Fruit fly (Drosophila melanogaster) whole organism, prepupa: ENCODE results near the gene CkIalpha.

ENCODE experiments used
- CG10631 ChIP-seq: fragments of 200-800 bp; sonication (Bioruptor generic); optimal IDR thresholded peaks from 2 replicates; lab custom pipeline; 2016; ENCODE audit warnings: missing biosample characterization, missing genetic modification characterization
- CG10669 ChIP-seq: fragments of 200-800 bp; sonication (Bioruptor generic); optimal IDR thresholded peaks from 3 replicates; lab custom pipeline; 2018; ENCODE audit warnings: missing biosample characterization, mild to moderate bottlenecking, missing genetic modification characterization, moderate library complexity
- CG11294 ChIP-seq: fragments of 200-800 bp; sonication (Bioruptor generic); IDR thresholded peaks from 2 replicates; pipeline ENCODE4 v1.3.6; 2022; ENCODE audit warnings: missing biosample characterization, missing genetic modification characterization
- CG11762 ChIP-seq: fragments of 200-800 bp; sonication (Bioruptor generic); optimal IDR thresholded peaks from 3 replicates; lab custom pipeline; 2016; ENCODE audit warnings: missing biosample characterization, missing genetic modification characterization; ENCODE audit not compliant: insufficient read depth
- CG11902 ChIP-seq: fragments of 200-800 bp; sonication (Bioruptor generic); optimal IDR thresholded peaks from 3 replicates; lab custom pipeline; 2016; ENCODE audit warnings: missing biosample characterization, missing genetic modification characterization
- CG15336 ChIP-seq: fragments of 200-800 bp; sonication (Bioruptor generic); IDR thresholded peaks from 2 replicates; pipeline ENCODE4 v1.3.6; 2022; ENCODE audit warnings: missing biosample characterization, missing genetic modification characterization
- CG3032 ChIP-seq: fragments of 200-800 bp; optimal IDR thresholded peaks from 2 replicates; lab custom pipeline; 2019; ENCODE audit warnings: missing biosample characterization, mild to moderate bottlenecking, missing genetic modification characterization, moderate library complexity
- CG31627 ChIP-seq: fragments of 200-800 bp; sonication (Bioruptor generic); optimal IDR thresholded peaks from 3 replicates; lab custom pipeline; 2016; ENCODE audit warnings: missing biosample characterization, missing genetic modification characterization
- CG32006 ChIP-seq: fragments of 200-800 bp; sonication (Bioruptor generic); optimal IDR thresholded peaks from 3 replicates; lab custom pipeline; 2017; ENCODE audit warnings: missing biosample characterization, mild to moderate bottlenecking, missing genetic modification characterization
- CG34406 ChIP-seq: fragments of 200-800 bp; sonication (Bioruptor generic); optimal IDR thresholded peaks from 3 replicates; lab custom pipeline; 2016; ENCODE audit warnings: missing biosample characterization, missing genetic modification characterization
- CG3919 ChIP-seq: fragments of 200-800 bp; sonication (Bioruptor generic); optimal IDR thresholded peaks from 3 replicates; lab custom pipeline; 2016; ENCODE audit warnings: missing biosample characterization, missing genetic modification characterization
- CG4318 ChIP-seq: fragments of 200-800 bp; sonication (Bioruptor generic); optimal IDR thresholded peaks from 3 replicates; lab custom pipeline; 2017; ENCODE audit warnings: missing biosample characterization, mild to moderate bottlenecking, missing genetic modification characterization
- CG6163 ChIP-seq: fragments of 200-800 bp; sonication (Bioruptor generic); IDR thresholded peaks from 3 replicates; pipeline ENCODE4 v1.3.6; 2022; ENCODE audit warnings: missing biosample characterization, missing genetic modification characterization
- CG6276 ChIP-seq: fragments of 200-800 bp; sonication (Bioruptor generic); optimal IDR thresholded peaks from 2 replicates; lab custom pipeline; 2017; ENCODE audit warnings: missing biosample characterization, mild to moderate bottlenecking, missing genetic modification characterization
- CG6792 ChIP-seq: fragments of 200-800 bp; sonication (Bioruptor generic); optimal IDR thresholded peaks from 3 replicates; lab custom pipeline; 2016; ENCODE audit warnings: missing biosample characterization, missing genetic modification characterization
- CG6808 ChIP-seq: fragments of 200-800 bp; sonication (Bioruptor generic); optimal IDR thresholded peaks from 3 replicates; lab custom pipeline; 2017; ENCODE audit warnings: missing biosample characterization, missing genetic modification characterization, mild to moderate bottlenecking, moderate library complexity, missing genetic modification reagents
- CG6854 ChIP-seq: fragments of 200-800 bp; sonication (Bioruptor generic); optimal IDR thresholded peaks from 2 replicates; lab custom pipeline; 2017; ENCODE audit warnings: missing biosample characterization, mild to moderate bottlenecking, missing genetic modification characterization
- CG8632 ChIP-seq: fragments of 200-800 bp; sonication (Bioruptor generic); optimal IDR thresholded peaks from 3 replicates; lab custom pipeline; 2016; ENCODE audit warnings: missing biosample characterization, missing genetic modification characterization
- CG9139 ChIP-seq: fragments of 200-800 bp; sonication (Bioruptor generic); optimal IDR thresholded peaks from 3 replicates; lab custom pipeline; 2017; ENCODE audit warnings: missing biosample characterization, mild to moderate bottlenecking, missing genetic modification characterization
- Eip75B ChIP-seq: fragments of 200-800 bp; sonication (Bioruptor generic); optimal IDR thresholded peaks from 3 replicates; lab custom pipeline; 2016; ENCODE audit warnings: missing biosample characterization, missing genetic modification characterization
- Eip78C ChIP-seq: fragments of 200-800 bp; sonication (Bioruptor generic); peaks from one replicate; lab custom pipeline; 2016; ENCODE audit warnings: missing biosample characterization, missing genetic modification characterization
- Eip93F ChIP-seq: fragments of 200-800 bp; sonication (Bioruptor generic); optimal IDR thresholded peaks from 2 replicates; lab custom pipeline; 2016; ENCODE audit warnings: missing biosample characterization, mild to moderate bottlenecking, missing genetic modification characterization
- Gug ChIP-seq: fragments of 200-800 bp; sonication (Bioruptor generic); IDR thresholded peaks from 2 replicates; pipeline ENCODE4 v1.3.6; 2022; ENCODE audit warnings: missing biosample characterization, missing genetic modification characterization
- Hr38 ChIP-seq: sonication (Bioruptor generic); optimal IDR thresholded peaks from 2 replicates; lab custom pipeline; 2016; ENCODE audit warnings: missing biosample characterization, missing genetic modification characterization
- Hr39 ChIP-seq: fragments of 200-800 bp; sonication (Bioruptor generic); optimal IDR thresholded peaks from 2 replicates; lab custom pipeline; 2016; ENCODE audit warnings: missing biosample characterization, missing genetic modification characterization
- Hr4 ChIP-seq: fragments of 200-800 bp; sonication (Bioruptor generic); optimal IDR thresholded peaks from 3 replicates; lab custom pipeline; 2016; ENCODE audit warnings: missing biosample characterization, missing genetic modification characterization
- Met ChIP-seq: fragments of 200-800 bp; sonication (Bioruptor generic); optimal IDR thresholded peaks from 3 replicates; lab custom pipeline; 2016; ENCODE audit warnings: missing biosample characterization, missing genetic modification characterization
- OdsH ChIP-seq: fragments of 200-800 bp; sonication (Bioruptor generic); optimal IDR thresholded peaks from 3 replicates; lab custom pipeline; 2016; ENCODE audit warnings: missing biosample characterization, missing genetic modification characterization
- Smox ChIP-seq: fragments of 200-800 bp; sonication (Bioruptor generic); optimal IDR thresholded peaks from 3 replicates; lab custom pipeline; 2016; ENCODE audit warnings: missing biosample characterization, missing genetic modification characterization
- Sox102F ChIP-seq: fragments of 200-800 bp; sonication (Bioruptor generic); optimal IDR thresholded peaks from 2 replicates; lab custom pipeline; 2016; ENCODE audit warnings: missing biosample characterization, mild to moderate bottlenecking, missing genetic modification characterization
- Sox14 ChIP-seq: fragments of 200-800 bp; sonication (Bioruptor generic); optimal IDR thresholded peaks from 3 replicates; lab custom pipeline; 2016; ENCODE audit warnings: missing biosample characterization, missing genetic modification characterization
- Sox15 ChIP-seq: fragments of 200-800 bp; sonication (Bioruptor generic); optimal IDR thresholded peaks from 3 replicates; lab custom pipeline; 2016; ENCODE audit warnings: missing biosample characterization, missing genetic modification characterization
- cyc ChIP-seq: fragments of 200-800 bp; sonication (Bioruptor generic); optimal IDR thresholded peaks from 3 replicates; lab custom pipeline; 2016; ENCODE audit warnings: missing biosample characterization, missing genetic modification characterization
- dac ChIP-seq: fragments of 200-800 bp; sonication (Bioruptor generic); optimal IDR thresholded peaks from 2 replicates; lab custom pipeline; 2017; ENCODE audit warnings: missing biosample characterization, mild to moderate bottlenecking, missing genetic modification characterization
- dsx ChIP-seq: fragments of 200-800 bp; optimal IDR thresholded peaks from 3 replicates; lab custom pipeline; 2019; ENCODE audit warnings: missing biosample characterization, mild to moderate bottlenecking, missing genetic modification characterization, moderate library complexity; ENCODE audit not compliant: poor library complexity, severe bottlenecking
- esn ChIP-seq: fragments of 200-800 bp; sonication (Bioruptor generic); optimal IDR thresholded peaks from 2 replicates; lab custom pipeline; 2016; ENCODE audit warnings: missing biosample characterization, mild to moderate bottlenecking, missing genetic modification characterization, moderate library complexity
- fd85E ChIP-seq: fragments of 200-800 bp; sonication (Bioruptor generic); optimal IDR thresholded peaks from 3 replicates; lab custom pipeline; 2016; ENCODE audit warnings: missing biosample characterization, missing genetic modification characterization
- fkh ChIP-seq: fragments of 200-800 bp; sonication (Bioruptor generic); optimal IDR thresholded peaks from 3 replicates; lab custom pipeline; 2017; ENCODE audit warnings: missing biosample characterization, mild to moderate bottlenecking, missing genetic modification characterization, moderate library complexity
- lz ChIP-seq: fragments of 200-800 bp; sonication (Bioruptor generic); optimal IDR thresholded peaks from 3 replicates; lab custom pipeline; 2016; ENCODE audit warnings: missing biosample characterization, missing genetic modification characterization
- net ChIP-seq: fragments of 200-800 bp; sonication (Bioruptor generic); optimal IDR thresholded peaks from 3 replicates; lab custom pipeline; 2016; ENCODE audit warnings: missing biosample characterization, missing genetic modification characterization
- spab ChIP-seq: fragments of 200-800 bp; sonication (Bioruptor generic); optimal IDR thresholded peaks from 2 replicates; lab custom pipeline; 2017; ENCODE audit warnings: missing biosample characterization, mild to moderate bottlenecking, missing genetic modification characterization, missing genetic modification reagents
- ss ChIP-seq, 2 experiments: fragments of 200-800 bp; sonication (Bioruptor generic); optimal IDR thresholded peaks; 2 replicates in 1 of 2; 3 replicates in 1 of 2; lab custom pipeline; 2017 to 2018; ENCODE audit warnings: mild to moderate bottlenecking in 2 of 2, missing biosample characterization in 2 of 2, missing genetic modification characterization in 2 of 2, moderate library complexity in 1 of 2
- topi ChIP-seq: fragments of 200-800 bp; sonication (Bioruptor generic); optimal IDR thresholded peaks from 3 replicates; lab custom pipeline; 2016; ENCODE audit warnings: missing biosample characterization, missing genetic modification characterization
- vri ChIP-seq: fragments of 200-800 bp; sonication (Bioruptor generic); optimal IDR thresholded peaks from 3 replicates; lab custom pipeline; 2016; ENCODE audit warnings: missing biosample characterization, mild to moderate bottlenecking, missing genetic modification characterization

The CkIalpha gene

DNA sequence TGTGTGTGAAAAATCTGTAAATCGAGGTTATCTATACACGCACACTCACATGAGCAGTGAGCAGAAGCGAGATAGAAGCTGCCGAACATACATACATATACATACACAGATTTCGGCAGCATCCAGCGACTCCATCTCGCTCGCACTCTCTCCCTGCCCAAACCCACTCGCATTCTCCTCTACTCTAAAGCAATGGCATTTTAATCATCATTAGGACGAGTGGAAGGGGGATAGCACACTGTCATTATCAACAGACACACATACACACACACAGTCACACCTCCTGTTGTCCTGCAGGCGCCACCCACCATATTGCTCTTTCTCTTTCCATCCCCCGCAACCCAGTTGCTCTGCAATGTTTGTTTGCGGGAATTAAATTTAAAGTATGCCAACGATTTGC is 19.4 kb upstream of the CkIalpha start:
- no peak for TF ChIP-seq CG10669 (GFP tag; lab: Kevin White, UChicago)
- TF ChIP-seq topi (GFP tag; lab: Kevin White, UChicago) = no peak
- TF ChIP-seq CG15336 (GFP tag; lab: Robert Waterston, UW) = no peak
- no peak for TF ChIP-seq lz (GFP tag; lab: Kevin White, UChicago)
- no peak for TF ChIP-seq fd85E (GFP tag; lab: Kevin White, UChicago)

dm6 chrX:12645361-12645760 is 8.1 kb upstream of the CkIalpha start:
- TF ChIP-seq CG10669 (GFP tag; lab: Kevin White, UChicago) (no peak), CG34406 (GFP tag; lab: Kevin White, UChicago) (no peak), OdsH (GFP tag; lab: Kevin White, UChicago) (no peak), fkh (GFP tag; lab: Kevin White, UChicago) (no peak), CG6276 (GFP tag; lab: Kevin White, UChicago) (no peak), ss (GFP tag; optimal IDR thresholded peaks at IDR 0.05; lab: Kevin White, UChicago) (no peak), Hr39 (GFP tag; lab: Kevin White, UChicago) (no peak), CG6854 (GFP tag; lab: Kevin White, UChicago) (no peak), cyc (GFP tag; lab: Kevin White, UChicago) (no peak), CG9139 (GFP tag; lab: Kevin White, UChicago) (no peak), Sox15 (no peak), dac (no peak), CG4318 (GFP tag; lab: Kevin White, UChicago) (no peak)

DNA sequence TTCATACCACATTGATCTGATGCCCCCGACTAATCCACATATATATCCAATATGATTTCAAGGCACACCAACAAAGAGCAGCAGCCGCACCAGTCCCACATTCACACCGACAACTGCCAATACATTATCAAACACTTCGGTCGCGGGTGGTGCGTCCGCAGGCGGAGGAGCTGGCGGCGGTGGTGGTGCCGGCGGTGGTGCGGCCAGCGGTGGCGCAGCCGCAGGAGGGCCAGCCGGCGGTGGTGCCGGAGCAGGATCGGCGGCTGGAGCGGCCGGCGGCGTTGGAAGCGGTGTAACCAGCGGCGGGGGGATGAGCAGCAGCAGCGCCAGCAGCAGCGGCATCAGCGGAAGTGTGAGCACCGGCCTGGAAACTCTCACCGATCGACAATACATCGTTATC is 1.8 kb upstream of the CkIalpha start:
- TF ChIP-seq ss (GFP tag; optimal IDR thresholded peaks at IDR 0.05; lab: Kevin White, UChicago) = no peak
- 0 out of 3 replicates have a peak, but pooled peaks have one; percentile 11 for TF ChIP-seq CG6163

dm6 chrX:12654288-12654729 is 883 bp downstream of the CkIalpha start:
- TF ChIP-seq Eip78C (peak; percentile 61), lz (GFP tag; lab: Kevin White, UChicago) (no peak), CG11294 (GFP tag; lab: Robert Waterston, UW) (no peak), vri (GFP tag; lab: Kevin White, UChicago) (peak; percentile 35), CG6854 (GFP tag; lab: Kevin White, UChicago) (peak; percentile 47), ss (GFP tag; optimal IDR thresholded peaks at IDR 0.05; lab: Kevin White, UChicago) (peak; percentile 56 to 62), Eip93F (no peak), CG11902 (GFP tag; lab: Kevin White, UChicago) (no peak), Sox14 (GFP tag; lab: Kevin White, UChicago) (peak; percentile 70), spab (GFP tag; lab: Kevin White, UChicago) (no peak), CG31627 (no peak), CG4318 (GFP tag; lab: Kevin White, UChicago) (no peak), Smox (GFP tag; lab: Kevin White, UChicago) (no peak), OdsH (GFP tag; lab: Kevin White, UChicago) (no peak), Met (no peak), dac (no peak), Hr38 (GFP tag; lab: Kevin White, UChicago) (no peak), fd85E (GFP tag; lab: Kevin White, UChicago) (peak; percentile 53), CG32006 (GFP tag; lab: Kevin White, UChicago) (peak; percentile 20), Sox102F (GFP tag; lab: Kevin White, UChicago) (peak; percentile 41), CG10669 (GFP tag; lab: Kevin White, UChicago) (no peak), Sox15 (no peak), CG6808 (GFP tag; lab: Kevin White, UChicago) (peak; percentile 25), esn (GFP tag; lab: Kevin White, UChicago) (peak; percentile 30), CG34406 (GFP tag; lab: Kevin White, UChicago) (no peak), fkh (GFP tag; lab: Kevin White, UChicago) (peak; percentile 62), dsx (peak; percentile 31), CG11762 (GFP tag; lab: Kevin White, UChicago) (no peak), CG10631 (no peak), CG8632 (GFP tag; lab: Kevin White, UChicago) (no peak), net (GFP tag; lab: Kevin White, UChicago) (no peak), Eip75B (peak; percentile 26), CG6792 (GFP tag; lab: Kevin White, UChicago) (peak; percentile 24), CG15336 (GFP tag; lab: Robert Waterston, UW) (no peak), CG3919 (no peak), Gug (no peak), CG3032 (peak; percentile 13), Hr4 (GFP tag; lab: Kevin White, UChicago) (no peak)
